Fruit fly (Drosophila melanogaster): ENCODE results near the gene CG17726.

dm6 chr3R:11200885-11201421 is 25.6 kb upstream of the CG17726 start:
- TF ChIP-seq CG3838 (GFP tag; optimal IDR thresholded peaks at IDR 0.05) (no peak), jumu (GFP tag; optimal IDR thresholded peaks at IDR 0.05) (no peak), knrl (GFP tag; IDR thresholded peaks at IDR 0.05; ENCODE audit: partially characterized antibody) (no peak), BEAF-32 (GFP tag; optimal IDR thresholded peaks at IDR 0.05) (no peak), CG2678 (tag; optimal IDR thresholded peaks at IDR 0.05) (peak; percentile 78), CG8478 (optimal IDR thresholded peaks at IDR 0.05) (no peak), E2f1 (GFP tag; IDR thresholded peaks at IDR 0.05) (peak; percentile 56), mam (GFP tag; optimal IDR thresholded peaks at IDR 0.05) (peak; percentile 38), stwl (tag; optimal IDR thresholded peaks at IDR 0.05) (no peak), CG17361 (GFP tag; IDR thresholded peaks at IDR 0.05) (no peak; the same call in 2 of the 3 replicates), inv (GFP tag; IDR thresholded peaks at IDR 0.05; ENCODE audit: partially characterized antibody) (no peak), sima (GFP tag; optimal IDR thresholded peaks at IDR 0.05) (no peak), CG11247 (GFP tag; IDR thresholded peaks at IDR 0.05) (peak; percentile 57), bcd (GFP tag; optimal IDR thresholded peaks at IDR 0.05) (peak; percentile 58)

All from whole organism, embryonic.